Worm (Caenorhabditis elegans): ENCODE measurements around the gene cyn-7.

DNA sequence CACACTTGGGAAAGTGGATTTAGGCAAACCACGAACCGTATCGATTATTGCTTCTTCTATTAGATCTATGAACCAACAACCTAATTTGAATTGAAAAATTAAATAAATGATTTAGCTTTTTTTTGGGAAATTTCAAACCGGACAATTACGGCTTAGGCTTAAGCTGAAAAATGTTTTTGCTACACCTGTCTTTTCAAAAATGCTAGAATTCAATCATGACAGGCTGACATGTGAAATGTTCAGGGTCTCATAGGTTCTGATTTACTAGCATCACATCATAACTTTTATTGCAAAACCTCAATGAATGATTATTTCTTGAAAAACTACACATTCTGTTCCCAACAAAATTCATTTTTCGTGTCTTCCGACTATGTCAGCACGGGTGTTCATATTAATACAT, 33.9 kb downstream of the cyn-7 start, which contains the start of gene srh-55:
- TF ChIP-seq sptf-2 (GFP tag; optimal IDR thresholded peaks at IDR 0.05) (no peak), rpc-1 (optimal IDR thresholded peaks at IDR 0.05) (no peak), rpc-1 (tag; optimal IDR thresholded peaks at IDR 0.05) (no peak), cebp-2 (GFP tag; IDR thresholded peaks at IDR 0.05) (no peak), nhr-27 (tag; optimal IDR thresholded peaks at IDR 0.05) (no peak), sea-2 (GFP tag; IDR thresholded peaks at IDR 0.05) (no peak), egl-18 (GFP tag; IDR thresholded peaks at IDR 0.05) (no peak), die-1 (tag; optimal IDR thresholded peaks at IDR 0.05) (no peak), T26A5.8 (tag; optimal IDR thresholded peaks at IDR 0.05) (no peak), snpc-4 (GFP tag; optimal IDR thresholded peaks at IDR 0.05) (no peak), snpc-4 (tag; optimal IDR thresholded peaks at IDR 0.05) (no peak), Y95B8A.8 (GFP tag; IDR thresholded peaks at IDR 0.05) (no peak), Y56A3A.18 (GFP tag; IDR thresholded peaks at IDR 0.05) (no peak)

Measured in whole organism, young adult.